Worm (Caenorhabditis elegans): ENCODE measurements around the gene C44F1.1.

- TF ChIP-seq unc-62 (GFP tag; optimal IDR thresholded peaks at IDR 0.05): no peak
- TF ChIP-seq nhr-28 (tag; optimal IDR thresholded peaks at IDR 0.05): no peak
- TF ChIP-seq snpc-4 (tag; optimal IDR thresholded peaks at IDR 0.05): no peak
- no peak for TF ChIP-seq ces-1 (GFP tag; optimal IDR thresholded peaks at IDR 0.05)
- no peak for TF ChIP-seq nhr-237 (tag; optimal IDR thresholded peaks at IDR 0.05)
- no peak for TF ChIP-seq lin-13 (tag; optimal IDR thresholded peaks at IDR 0.05)
Measured at ce11 chrIII:3735509-3736255, 29.7 kb downstream of the C44F1.1 start.

Measured in whole organism, mixed stage, embryonic.